Worm (Caenorhabditis elegans) whole organism, L1 larva: Measurements from ENCODE around the gene F35H8.2.
A peak's percentile ranks its signal among the peaks of the same experiment; 100 is the strongest.

ENCODE experiments used
- C04F5.9 ChIP-seq: sonication (generic microtip); optimal IDR thresholded peaks from 2 replicates; lab custom pipeline; 2016; ENCODE audit warnings: missing genetic modification characterization, missing compliant biosample characterization
- C16A3.4 ChIP-seq: fragments of 150-350 bp; optimal IDR thresholded peaks from 2 replicates; lab custom pipeline; 2014; ENCODE audit warnings: missing biosample characterization, missing genetic modification characterization
- C34B4.2 ChIP-seq: sonication (generic microtip); optimal IDR thresholded peaks from 2 replicates; lab custom pipeline; 2017; ENCODE audit warnings: mild to moderate bottlenecking, missing genetic modification characterization, missing compliant biosample characterization
- aha-1 ChIP-seq: fragments of 150-350 bp; optimal IDR thresholded peaks from 2 replicates; lab custom pipeline; 2014; ENCODE audit warnings: missing biosample characterization, missing genetic modification characterization
- aly-2 ChIP-seq: fragments of 150-350 bp; optimal IDR thresholded peaks from 2 replicates; lab custom pipeline; 2014; ENCODE audit warnings: missing biosample characterization, missing genetic modification characterization
- ama-1 ChIP-seq: fragments of 150-350 bp; optimal IDR thresholded peaks from 2 replicates; lab custom pipeline; 2014
- blmp-1 ChIP-seq: fragments of 150-350 bp; optimal IDR thresholded peaks from 2 replicates; lab custom pipeline; 2014; ENCODE audit warnings: missing biosample characterization, missing genetic modification characterization
- ceh-8 ChIP-seq: fragments of 200-800 bp; sonication (Bioruptor generic); optimal IDR thresholded peaks from 2 replicates; lab custom pipeline; 2018; ENCODE audit warnings: mild to moderate bottlenecking, missing genetic modification characterization, moderate library complexity, missing compliant biosample characterization
- ceh-82 ChIP-seq, 3 experiments: fragments of 150-350 bp in 1 of 3; sonication (generic microtip) in 2 of 3; optimal IDR thresholded peaks; 2 replicates each; lab custom pipeline; 2014 to 2017; ENCODE audit warnings: missing biosample characterization in 3 of 3, missing genetic modification characterization in 3 of 3
- ceh-88 ChIP-seq: fragments of 200-800 bp; sonication (Bioruptor generic); IDR thresholded peaks from 2 replicates; pipeline ENCODE4 v1.3.6; 2022; ENCODE audit warnings: missing genetic modification characterization, missing compliant biosample characterization
- ceh-90 ChIP-seq: sonication (generic microtip); optimal IDR thresholded peaks from 2 replicates; lab custom pipeline; 2016; ENCODE audit warnings: missing genetic modification characterization, missing compliant biosample characterization
- ces-1 ChIP-seq: fragments of 150-350 bp; optimal IDR thresholded peaks from 2 replicates; lab custom pipeline; 2014; ENCODE audit warnings: missing biosample characterization, missing genetic modification reagents, missing genetic modification characterization
- dpl-1 ChIP-seq, 3 experiments: fragments of 150-350 bp in 2 of 3; sonication (generic microtip) in 1 of 3; optimal IDR thresholded peaks; 2 replicates each; lab custom pipeline; 2014 to 2017; ENCODE audit warnings: missing biosample characterization in 3 of 3, missing genetic modification characterization in 3 of 3, missing genetic modification reagents in 3 of 3
- dsc-1 ChIP-seq: sonication (generic microtip); optimal IDR thresholded peaks from 2 replicates; lab custom pipeline; 2016; ENCODE audit warnings: mild to moderate bottlenecking, missing genetic modification characterization, missing compliant biosample characterization
- efl-1 ChIP-seq, 4 experiments: fragments of 150-350 bp; optimal IDR thresholded peaks in 3 of 4; peaks in 1 of 4; 1 replicate in 1 of 4; 2 replicates in 3 of 4; lab custom pipeline; 2014; ENCODE audit warnings: missing biosample characterization in 2 of 4, missing genetic modification characterization in 2 of 4, missing genetic modification reagents in 2 of 4
- egl-13 ChIP-seq: sonication (generic microtip); optimal IDR thresholded peaks from 2 replicates; lab custom pipeline; 2016; ENCODE audit warnings: missing genotype, missing genetic modification reagents, missing genetic modification characterization, missing compliant biosample characterization
- egl-27 ChIP-seq, 2 experiments: fragments of 150-350 bp in 1 of 2; sonication (generic microtip); optimal IDR thresholded peaks; 3 replicates each; lab custom pipeline; 2017 to 2018; ENCODE audit warnings: missing biosample characterization in 2 of 2, missing genetic modification characterization in 2 of 2, missing genetic modification reagents in 2 of 2
- fkh-4 ChIP-seq: sonication (generic microtip); optimal IDR thresholded peaks from 2 replicates; lab custom pipeline; 2016; ENCODE audit warnings: missing compliant biosample characterization, missing genetic modification characterization, borderline replicate concordance
- fkh-8 ChIP-seq: sonication (generic microtip); optimal IDR thresholded peaks from 2 replicates; lab custom pipeline; 2016; ENCODE audit warnings: mild to moderate bottlenecking, missing genetic modification characterization, missing compliant biosample characterization
- fos-1 ChIP-seq: fragments of 150-350 bp; optimal IDR thresholded peaks from 2 replicates; lab custom pipeline; 2014; ENCODE audit warnings: missing biosample characterization, missing genetic modification characterization
- grh-1 ChIP-seq: fragments of 200-800 bp; sonication (Bioruptor generic); IDR thresholded peaks from 2 replicates; pipeline ENCODE4 v1.3.6; 2022; ENCODE audit warnings: missing genetic modification reagents, missing genetic modification characterization, missing compliant biosample characterization
- hlh-4 ChIP-seq: sonication (generic microtip); optimal IDR thresholded peaks from 2 replicates; lab custom pipeline; 2016; ENCODE audit warnings: mild to moderate bottlenecking, missing genetic modification characterization, missing compliant biosample characterization
- lin-13 ChIP-seq: fragments of 150-350 bp; optimal IDR thresholded peaks from 2 replicates; lab custom pipeline; 2014; ENCODE audit warnings: missing biosample characterization, missing genetic modification reagents, missing genetic modification characterization
- lin-14 ChIP-seq: fragments of 200-800 bp; sonication (Bioruptor generic); optimal IDR thresholded peaks from 2 replicates; lab custom pipeline; 2018; ENCODE audit warnings: mild to moderate bottlenecking, missing genetic modification characterization, moderate library complexity, missing compliant biosample characterization
- lin-15B ChIP-seq: fragments of 150-350 bp; sonication (generic microtip); optimal IDR thresholded peaks from 3 replicates; lab custom pipeline; 2014; ENCODE audit warnings: missing biosample characterization, missing genetic modification characterization
- lin-35 ChIP-seq, 2 experiments: fragments of 150-350 bp; optimal IDR thresholded peaks; 2 replicates each; lab custom pipeline; 2014; ENCODE audit warnings: missing biosample characterization in 2 of 2, missing genetic modification characterization in 2 of 2, missing genetic modification reagents in 2 of 2
- lin-39 ChIP-seq: fragments of 150-350 bp; optimal IDR thresholded peaks from 2 replicates; lab custom pipeline; 2014; ENCODE audit warnings: missing biosample characterization, missing genetic modification reagents, missing genetic modification characterization
- lsy-2 ChIP-seq, 2 experiments: fragments of 150-350 bp; optimal IDR thresholded peaks; 2 replicates each; lab custom pipeline; 2014; ENCODE audit warnings: missing biosample characterization in 2 of 2, missing genetic modification characterization in 2 of 2
- mdl-1 ChIP-seq, 2 experiments: fragments of 150-350 bp; optimal IDR thresholded peaks; 2 replicates each; lab custom pipeline; 2014 to 2017; ENCODE audit warnings: missing biosample characterization in 2 of 2, missing genetic modification characterization in 2 of 2, inconsistent platforms in 1 of 2
- mep-1 ChIP-seq: fragments of 150-350 bp; optimal IDR thresholded peaks from 2 replicates; lab custom pipeline; 2014; ENCODE audit warnings: missing biosample characterization, missing genetic modification characterization
- nhr-11 ChIP-seq: fragments of 150-350 bp; optimal IDR thresholded peaks from 2 replicates; lab custom pipeline; 2014; ENCODE audit warnings: missing biosample characterization, missing genetic modification characterization
- nhr-19 ChIP-seq: fragments of 200-800 bp; sonication (Bioruptor generic); conservative IDR thresholded peaks from 2 replicates; pipeline ENCODE4 v1.3.6; 2022; ENCODE audit warnings: missing genetic modification characterization, missing compliant biosample characterization
- nhr-20 ChIP-seq: sonication (generic microtip); optimal IDR thresholded peaks from 2 replicates; lab custom pipeline; 2016; ENCODE audit warnings: mild to moderate bottlenecking, missing genetic modification characterization, missing compliant biosample characterization
- nhr-237 ChIP-seq: fragments of 150-350 bp; optimal IDR thresholded peaks from 2 replicates; lab custom pipeline; 2014; ENCODE audit warnings: missing biosample characterization, missing genetic modification characterization
- nhr-47 ChIP-seq: sonication (generic microtip); optimal IDR thresholded peaks from 2 replicates; lab custom pipeline; 2016; ENCODE audit warnings: mild to moderate bottlenecking, missing genetic modification characterization, moderate library complexity, missing compliant biosample characterization
- nhr-77 ChIP-seq: fragments of 150-350 bp; optimal IDR thresholded peaks from 2 replicates; lab custom pipeline; 2014; ENCODE audit warnings: missing biosample characterization, missing genetic modification characterization
- nhr-85 ChIP-seq: sonication (generic microtip); peaks from one replicate; lab custom pipeline; 2016; ENCODE audit warnings: missing genetic modification characterization, inconsistent platforms, missing compliant biosample characterization
- nhr-90 ChIP-seq: sonication (generic microtip); optimal IDR thresholded peaks from 2 replicates; lab custom pipeline; 2016; ENCODE audit warnings: mild to moderate bottlenecking, missing genetic modification characterization, missing compliant biosample characterization; ENCODE audit not compliant: poor library complexity
- pag-3 ChIP-seq: sonication (generic microtip); optimal IDR thresholded peaks from 2 replicates; lab custom pipeline; 2017; ENCODE audit warnings: missing genetic modification characterization, mild to moderate bottlenecking, missing compliant biosample characterization, antibody characterized with exemption, borderline replicate concordance; ENCODE audit not compliant: insufficient read depth
- pax-3 ChIP-seq: fragments of 200-800 bp; sonication (Bioruptor generic); optimal IDR thresholded peaks from 2 replicates; lab custom pipeline; 2018; ENCODE audit warnings: mild to moderate bottlenecking, missing genetic modification characterization, moderate library complexity, missing compliant biosample characterization
- pqm-1 ChIP-seq: sonication (generic microtip); optimal IDR thresholded peaks from 3 replicates; lab custom pipeline; 2017; ENCODE audit warnings: missing biosample characterization, missing genetic modification characterization
- skn-1 ChIP-seq: fragments of 150-350 bp; optimal IDR thresholded peaks from 2 replicates; lab custom pipeline; 2014; ENCODE audit warnings: missing biosample characterization, missing genetic modification characterization
- sox-4 ChIP-seq: sonication (generic microtip); optimal IDR thresholded peaks from 2 replicates; lab custom pipeline; 2016; ENCODE audit warnings: missing genetic modification characterization, missing compliant biosample characterization
- sptf-1 ChIP-seq: fragments of 150-350 bp; optimal IDR thresholded peaks from 2 replicates; lab custom pipeline; 2014; ENCODE audit warnings: missing biosample characterization, missing genetic modification characterization
- swsn-7 ChIP-seq: sonication (generic microtip); optimal IDR thresholded peaks from 2 replicates; lab custom pipeline; 2016; ENCODE audit warnings: missing genetic modification characterization, missing compliant biosample characterization
- tbx-2 ChIP-seq: sonication (generic microtip); optimal IDR thresholded peaks from 2 replicates; lab custom pipeline; 2016; ENCODE audit warnings: missing genetic modification characterization, missing compliant biosample characterization
- unc-30 ChIP-seq: sonication (generic microtip); optimal IDR thresholded peaks from 2 replicates; lab custom pipeline; 2017; ENCODE audit warnings: missing biosample characterization, missing genetic modification characterization
- unc-86 ChIP-seq: sonication (generic microtip); optimal IDR thresholded peaks from 2 replicates; lab custom pipeline; 2016; ENCODE audit warnings: missing genetic modification characterization, missing compliant biosample characterization
- xbp-1 ChIP-seq: sonication (generic microtip); optimal IDR thresholded peaks from 2 replicates; lab custom pipeline; 2016; ENCODE audit warnings: missing genetic modification characterization, missing compliant biosample characterization
- zip-4 ChIP-seq: fragments of 200-800 bp; sonication (Bioruptor generic); optimal IDR thresholded peaks from 2 replicates; lab custom pipeline; 2018; ENCODE audit warnings: mild to moderate bottlenecking, missing genetic modification characterization, moderate library complexity, missing compliant biosample characterization
- ztf-4 ChIP-seq: fragments of 150-350 bp; optimal IDR thresholded peaks from 2 replicates; lab custom pipeline; 2014; ENCODE audit warnings: missing biosample characterization, missing genetic modification characterization

Gene F35H8.2

DNA sequence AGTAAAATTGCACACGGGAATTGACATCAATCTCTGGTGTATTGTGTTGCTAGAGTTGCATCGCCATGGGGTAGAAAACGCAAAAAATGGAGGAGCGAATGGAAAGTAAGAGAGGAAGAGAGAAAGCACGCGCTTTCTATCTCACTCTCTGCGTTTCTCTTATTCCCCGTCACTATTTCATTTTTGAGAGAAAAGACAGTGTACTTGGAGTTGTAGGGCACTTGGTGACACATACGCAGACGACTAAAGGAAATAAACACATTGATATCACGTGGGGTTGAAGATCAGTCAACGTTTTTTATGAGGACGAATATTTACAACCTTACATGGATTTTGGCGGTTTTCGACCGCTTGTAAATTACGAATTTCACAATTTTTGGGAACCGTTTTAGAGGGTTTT is 48.1 kb downstream of the F35H8.2 start (continued):
- TF ChIP-seq egl-27 (tag; optimal IDR thresholded peaks at IDR 0.05; lab: Kevin White, UChicago) (peak; percentile 91 to 94), tbx-2 (tag; lab: Kevin White, UChicago) (peak; percentile 96), sptf-1 (no peak), unc-30 (tag; lab: Kevin White, UChicago) (peak; percentile 5), nhr-77 (tag; lab: Kevin White, UChicago) (peak; percentile 88), ceh-88 (GFP tag; lab: Robert Waterston, UW) (peak; percentile 79), pqm-1 (tag; lab: Kevin White, UChicago) (no peak), sox-4 (tag; lab: Kevin White, UChicago) (peak; percentile 72), nhr-47 (peak; percentile 95), aly-2 (no peak), grh-1 (GFP tag; lab: Robert Waterston, UW) (peak; percentile 85), lin-39 (tag; lab: Kevin White, UChicago) (peak; percentile 81), lsy-2 (tag; optimal IDR thresholded peaks at IDR 0.05; lab: Kevin White, UChicago) (peak; percentile 90 to 96), nhr-237 (tag; lab: Kevin White, UChicago) (peak; percentile 84), dpl-1 (GFP tag; optimal IDR thresholded peaks at IDR 0.05; lab: Kevin White, UChicago) (peak; percentile 71 to 79 (median 75)), C34B4.2 (tag; lab: Kevin White, UChicago) (no peak), lin-15B (tag; lab: Kevin White, UChicago) (peak; percentile 38), unc-86 (tag; lab: Kevin White, UChicago) (peak; percentile 76), aha-1 (tag; lab: Kevin White, UChicago) (no peak), pag-3 (no peak), efl-1 (optimal IDR thresholded peaks at IDR 0.05; lab: Kevin White, UChicago) (peak; percentile 84), efl-1 (GFP tag; optimal IDR thresholded peaks at IDR 0.05 in 1 of 2; lab: Kevin White, UChicago) (peak; percentile 64 to 97), ceh-8 (GFP tag; lab: Kevin White, UChicago) (peak; percentile 41), nhr-85 (tag; lab: Kevin White, UChicago) (peak; percentile 100), nhr-19 (GFP tag; lab: Robert Waterston, UW) (peak; percentile 99), zip-4 (GFP tag; lab: Kevin White, UChicago) (peak; percentile 74), nhr-20 (tag; lab: Kevin White, UChicago) (peak; percentile 100), ces-1 (GFP tag; lab: Kevin White, UChicago) (no peak), mdl-1 (tag; optimal IDR thresholded peaks at IDR 0.05; lab: Kevin White, UChicago) (peak; percentile 95 to 100), fkh-8 (tag; lab: Kevin White, UChicago) (peak; percentile 95), ceh-82 (tag; optimal IDR thresholded peaks at IDR 0.05; lab: Kevin White, UChicago) (peak; percentile 68 to 91 (median 88)), fkh-4 (tag; lab: Kevin White, UChicago) (no peak), fos-1 (peak; percentile 92), hlh-4 (no peak), nhr-90 (tag; lab: Kevin White, UChicago) (peak; percentile 95), dsc-1 (tag; lab: Kevin White, UChicago) (peak; percentile 74)

DNA sequence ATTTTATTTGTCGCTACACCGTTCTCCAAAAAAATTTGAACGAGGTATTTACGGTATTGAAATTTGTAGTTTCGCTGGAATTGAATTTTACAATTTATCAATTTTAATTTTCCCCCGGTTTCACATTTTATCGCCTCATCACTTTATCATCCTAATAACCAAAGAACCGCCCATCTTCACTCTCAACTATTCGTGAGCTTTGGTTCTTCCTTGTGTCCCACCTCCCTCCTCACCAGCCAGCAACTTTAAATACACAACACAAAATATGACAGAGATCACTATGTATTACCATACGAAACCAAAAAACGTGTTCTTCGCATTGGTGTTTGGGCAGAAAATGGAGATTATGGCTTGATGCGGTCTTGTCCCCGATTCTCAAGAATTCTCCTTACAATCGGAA is 48.8 kb downstream of the F35H8.2 start:
- TF ChIP-seq fos-1: no peak
- no peak for TF ChIP-seq lin-13
- no peak for TF ChIP-seq nhr-47
- TF ChIP-seq C16A3.4 (tag; lab: Kevin White, UChicago): peak; percentile 14
- no peak for TF ChIP-seq C04F5.9 (tag; lab: Kevin White, UChicago)
- TF ChIP-seq xbp-1 (tag; lab: Kevin White, UChicago): no peak
- TF ChIP-seq lin-14 (GFP tag; lab: Kevin White, UChicago): peak; percentile 8
- peak; percentile 71 for TF ChIP-seq nhr-19 (GFP tag; lab: Robert Waterston, UW)
- no peak for TF ChIP-seq swsn-7 (tag; lab: Kevin White, UChicago)
- TF ChIP-seq nhr-237 (tag; lab: Kevin White, UChicago): no peak
- no peak for TF ChIP-seq ceh-8 (GFP tag; lab: Kevin White, UChicago)
- TF ChIP-seq mep-1 (tag; lab: Kevin White, UChicago): no peak
- no peak for TF ChIP-seq nhr-11 (tag; lab: Kevin White, UChicago)
- peak in 1 of 2 experiments; percentile 4 for TF ChIP-seq lsy-2 (tag; optimal IDR thresholded peaks at IDR 0.05; lab: Kevin White, UChicago)
- TF ChIP-seq lin-39 (tag; lab: Kevin White, UChicago): no peak
- no peak for TF ChIP-seq unc-30 (tag; lab: Kevin White, UChicago)
- no peak for TF ChIP-seq ztf-4 (tag; lab: Kevin White, UChicago)
- peak in 1 of 2 experiments; percentile 65 for TF ChIP-seq lin-35 (GFP tag; optimal IDR thresholded peaks at IDR 0.05; lab: Kevin White, UChicago)
- TF ChIP-seq pax-3 (tag; lab: Kevin White, UChicago): no peak
- peak; percentile 45 for TF ChIP-seq ama-1 (lab: Kevin White, UChicago)
- no peak for TF ChIP-seq skn-1
- TF ChIP-seq blmp-1 (tag; lab: Kevin White, UChicago): peak; percentile 44
- peak in 1 of 2 experiments; percentile 11 for TF ChIP-seq mdl-1 (tag; optimal IDR thresholded peaks at IDR 0.05; lab: Kevin White, UChicago)
- no peak for TF ChIP-seq egl-13 (tag; lab: Kevin White, UChicago)
- peak; percentile 55 for TF ChIP-seq nhr-20 (tag; lab: Kevin White, UChicago)
- no peak for TF ChIP-seq tbx-2 (tag; lab: Kevin White, UChicago)
- TF ChIP-seq ceh-90 (tag; lab: Kevin White, UChicago): no peak
